Fruit fly (Drosophila melanogaster): ENCODE results near the gene CG15461.
"Not testable (repeated sequence)": the region's sequence is repeated elsewhere in the genome, so short reads cannot be mapped to it uniquely, and the experiment has no call there.

The CG15461 gene

dm6 chrX:20518210-20518609, 32.2 kb downstream of the CG15461 start:
- no peak for TF ChIP-seq noc (tag; optimal IDR thresholded peaks at IDR 0.05)

- no peak for TF ChIP-seq noc (tag; optimal IDR thresholded peaks at IDR 0.05)
Observed at dm6 chrX:20519049-20519448, 33.1 kb downstream of the CG15461 start.

dm6 chrX:20519696-20520373, 33.9 kb downstream of the CG15461 start:
- no peak for TF ChIP-seq noc (tag; optimal IDR thresholded peaks at IDR 0.05)

- no peak for TF ChIP-seq noc (tag; optimal IDR thresholded peaks at IDR 0.05)
Observed at dm6 chrX:20524754-20525236, 38.8 kb downstream of the CG15461 start, which contains the start of gene Tak1. Tak1 (minus strand) TSS chrX:20524928.

- not testable (repeated sequence) for TF ChIP-seq noc (tag; optimal IDR thresholded peaks at IDR 0.05)
Observed at dm6 chrX:20527331-20527730, 41.4 kb downstream of the CG15461 start, which contains the start of gene CG42579. CG42579 (plus strand) TSS chrX:20527631.

- no peak for TF ChIP-seq noc (tag; optimal IDR thresholded peaks at IDR 0.05)
Observed at dm6 chrX:20536112-20536511, 50.1 kb downstream of the CG15461 start.

Measured in whole organism, larva.